Fruit fly (Drosophila melanogaster) whole organism, adult: ENCODE data around the gene Klc.

Source experiments
- CG1620 ChIP-seq: fragments of 200-800 bp; sonication (Bioruptor generic); optimal IDR thresholded peaks from 2 replicates; lab custom pipeline; 2016; ENCODE audit warnings: missing biosample characterization, missing genetic modification characterization
- CG33017 ChIP-seq: fragments of 200-800 bp; sonication (Bioruptor generic); optimal IDR thresholded peaks from 2 replicates; lab custom pipeline; 2018; ENCODE audit warnings: missing biosample characterization, mild to moderate bottlenecking, missing genetic modification characterization, moderate library complexity
- CG5204 ChIP-seq: fragments of 200-800 bp; sonication (Bioruptor generic); optimal IDR thresholded peaks from 2 replicates; lab custom pipeline; 2016; ENCODE audit warnings: missing biosample characterization, missing genetic modification characterization
- CG7101 ChIP-seq: fragments of 200-800 bp; sonication (Bioruptor generic); optimal IDR thresholded peaks from 2 replicates; lab custom pipeline; 2018; ENCODE audit warnings: missing biosample characterization, mild to moderate bottlenecking, missing genetic modification characterization, moderate library complexity
- Crg-1 ChIP-seq: fragments of 200-800 bp; sonication (Bioruptor generic); optimal IDR thresholded peaks from 2 replicates; lab custom pipeline; 2016; ENCODE audit warnings: missing biosample characterization, missing genetic modification characterization
- Mnt ChIP-seq: fragments of 200-800 bp; sonication (Bioruptor generic); optimal IDR thresholded peaks from 2 replicates; lab custom pipeline; 2016; ENCODE audit warnings: missing biosample characterization, mild to moderate bottlenecking, missing genetic modification characterization
- cic ChIP-seq: fragments of 200-800 bp; sonication (Bioruptor generic); optimal IDR thresholded peaks from 2 replicates; lab custom pipeline; 2017; ENCODE audit warnings: missing biosample characterization, mild to moderate bottlenecking, missing genetic modification characterization, moderate library complexity
- cnc ChIP-seq, 2 experiments: fragments of >200 bp; optimal IDR thresholded peaks; 2 replicates each; lab custom pipeline; 2017
- kay ChIP-seq: fragments of 200-800 bp; sonication (Bioruptor generic); peaks from one replicate; lab custom pipeline; 2016; ENCODE audit warnings: missing biosample characterization, missing genetic modification characterization, borderline replicate concordance
- pad ChIP-seq: fragments of 200-800 bp; sonication (Bioruptor generic); optimal IDR thresholded peaks from 3 replicates; lab custom pipeline; 2017; ENCODE audit warnings: missing biosample characterization, missing genetic modification characterization, mild to moderate bottlenecking, moderate library complexity, missing genetic modification reagents
- tj ChIP-seq: fragments of 200-800 bp; sonication (Bioruptor generic); optimal IDR thresholded peaks from 3 replicates; lab custom pipeline; 2017; ENCODE audit warnings: missing biosample characterization, mild to moderate bottlenecking, missing genetic modification characterization, moderate library complexity
- toe ChIP-seq: fragments of 200-800 bp; sonication (Bioruptor generic); optimal IDR thresholded peaks from 2 replicates; lab custom pipeline; 2016; ENCODE audit warnings: missing biosample characterization, missing genetic modification characterization

- TF ChIP-seq CG33017 = no peak
- no peak for TF ChIP-seq cnc (optimal IDR thresholded peaks at IDR 0.05; lab: Kevin White, UChicago)
- TF ChIP-seq kay (GFP tag; lab: Kevin White, UChicago) = no peak
- TF ChIP-seq tj (GFP tag; lab: Kevin White, UChicago) = no peak
- no peak for TF ChIP-seq Mnt (GFP tag; lab: Kevin White, UChicago)
- TF ChIP-seq toe (GFP tag; lab: Kevin White, UChicago) = no peak
- TF ChIP-seq CG5204 (GFP tag; lab: Kevin White, UChicago) = no peak
- no peak for TF ChIP-seq cic (GFP tag; lab: Kevin White, UChicago)
- no peak for TF ChIP-seq CG7101 (tag; lab: Kevin White, UChicago)
- TF ChIP-seq CG1620 (GFP tag; lab: Kevin White, UChicago) = no peak
- no peak for TF ChIP-seq Crg-1 (GFP tag; lab: Kevin White, UChicago)
- TF ChIP-seq pad = no peak
Observed at dm6 chr3L:12701335-12701734, 48.5 kb downstream of the Klc start.
